Fruit fly (Drosophila melanogaster) whole organism, prepupa: Measurements from ENCODE around the gene CG2975.
A peak's percentile ranks its signal among the peaks of the same experiment; 100 is the strongest.

Source experiments
- Blimp-1 ChIP-seq: fragments of 200-800 bp; sonication (Bioruptor generic); optimal IDR thresholded peaks from 3 replicates; lab custom pipeline; 2017; ENCODE audit warnings: missing biosample characterization, missing genetic modification characterization, mild to moderate bottlenecking, moderate library complexity, missing genetic modification reagents
- CG10669 ChIP-seq: fragments of 200-800 bp; sonication (Bioruptor generic); optimal IDR thresholded peaks from 3 replicates; lab custom pipeline; 2018; ENCODE audit warnings: missing biosample characterization, mild to moderate bottlenecking, missing genetic modification characterization, moderate library complexity
- CG11294 ChIP-seq: fragments of 200-800 bp; sonication (Bioruptor generic); IDR thresholded peaks from 2 replicates; pipeline ENCODE4 v1.3.6; 2022; ENCODE audit warnings: missing biosample characterization, missing genetic modification characterization
- CG11762 ChIP-seq: fragments of 200-800 bp; sonication (Bioruptor generic); optimal IDR thresholded peaks from 3 replicates; lab custom pipeline; 2016; ENCODE audit warnings: missing biosample characterization, missing genetic modification characterization; ENCODE audit not compliant: insufficient read depth
- CG11902 ChIP-seq: fragments of 200-800 bp; sonication (Bioruptor generic); optimal IDR thresholded peaks from 3 replicates; lab custom pipeline; 2016; ENCODE audit warnings: missing biosample characterization, missing genetic modification characterization
- CG15336 ChIP-seq: fragments of 200-800 bp; sonication (Bioruptor generic); IDR thresholded peaks from 2 replicates; pipeline ENCODE4 v1.3.6; 2022; ENCODE audit warnings: missing biosample characterization, missing genetic modification characterization
- CG16779 ChIP-seq: fragments of 200-800 bp; sonication (Bioruptor generic); optimal IDR thresholded peaks from 3 replicates; lab custom pipeline; 2017; ENCODE audit warnings: missing biosample characterization, mild to moderate bottlenecking, missing genetic modification characterization
- CG3032 ChIP-seq: fragments of 200-800 bp; optimal IDR thresholded peaks from 2 replicates; lab custom pipeline; 2019; ENCODE audit warnings: missing biosample characterization, mild to moderate bottlenecking, missing genetic modification characterization, moderate library complexity
- CG31627 ChIP-seq: fragments of 200-800 bp; sonication (Bioruptor generic); optimal IDR thresholded peaks from 3 replicates; lab custom pipeline; 2016; ENCODE audit warnings: missing biosample characterization, missing genetic modification characterization
- CG34406 ChIP-seq: fragments of 200-800 bp; sonication (Bioruptor generic); optimal IDR thresholded peaks from 3 replicates; lab custom pipeline; 2016; ENCODE audit warnings: missing biosample characterization, missing genetic modification characterization
- CG3919 ChIP-seq: fragments of 200-800 bp; sonication (Bioruptor generic); optimal IDR thresholded peaks from 3 replicates; lab custom pipeline; 2016; ENCODE audit warnings: missing biosample characterization, missing genetic modification characterization
- CG4318 ChIP-seq: fragments of 200-800 bp; sonication (Bioruptor generic); optimal IDR thresholded peaks from 3 replicates; lab custom pipeline; 2017; ENCODE audit warnings: missing biosample characterization, mild to moderate bottlenecking, missing genetic modification characterization
- CG6163 ChIP-seq: fragments of 200-800 bp; sonication (Bioruptor generic); IDR thresholded peaks from 3 replicates; pipeline ENCODE4 v1.3.6; 2022; ENCODE audit warnings: missing biosample characterization, missing genetic modification characterization
- CG6276 ChIP-seq: fragments of 200-800 bp; sonication (Bioruptor generic); optimal IDR thresholded peaks from 2 replicates; lab custom pipeline; 2017; ENCODE audit warnings: missing biosample characterization, mild to moderate bottlenecking, missing genetic modification characterization
- CG6792 ChIP-seq: fragments of 200-800 bp; sonication (Bioruptor generic); optimal IDR thresholded peaks from 3 replicates; lab custom pipeline; 2016; ENCODE audit warnings: missing biosample characterization, missing genetic modification characterization
- CG6808 ChIP-seq: fragments of 200-800 bp; sonication (Bioruptor generic); optimal IDR thresholded peaks from 3 replicates; lab custom pipeline; 2017; ENCODE audit warnings: missing biosample characterization, missing genetic modification characterization, mild to moderate bottlenecking, moderate library complexity, missing genetic modification reagents
- CG6854 ChIP-seq: fragments of 200-800 bp; sonication (Bioruptor generic); optimal IDR thresholded peaks from 2 replicates; lab custom pipeline; 2017; ENCODE audit warnings: missing biosample characterization, mild to moderate bottlenecking, missing genetic modification characterization
- CG8119 ChIP-seq: fragments of 200-800 bp; sonication (Bioruptor generic); IDR thresholded peaks from 3 replicates; pipeline ENCODE4 v1.3.6; 2022; ENCODE audit warnings: missing biosample characterization, missing genetic modification characterization
- CG8319 ChIP-seq: fragments of 200-800 bp; sonication (Bioruptor generic); optimal IDR thresholded peaks from 3 replicates; lab custom pipeline; 2016; ENCODE audit warnings: missing biosample characterization, missing genetic modification characterization
- CG8632 ChIP-seq: fragments of 200-800 bp; sonication (Bioruptor generic); optimal IDR thresholded peaks from 3 replicates; lab custom pipeline; 2016; ENCODE audit warnings: missing biosample characterization, missing genetic modification characterization
- CG9139 ChIP-seq: fragments of 200-800 bp; sonication (Bioruptor generic); optimal IDR thresholded peaks from 3 replicates; lab custom pipeline; 2017; ENCODE audit warnings: missing biosample characterization, mild to moderate bottlenecking, missing genetic modification characterization
- Eip75B ChIP-seq: fragments of 200-800 bp; sonication (Bioruptor generic); optimal IDR thresholded peaks from 3 replicates; lab custom pipeline; 2016; ENCODE audit warnings: missing biosample characterization, missing genetic modification characterization
- Eip93F ChIP-seq: fragments of 200-800 bp; sonication (Bioruptor generic); optimal IDR thresholded peaks from 2 replicates; lab custom pipeline; 2016; ENCODE audit warnings: missing biosample characterization, mild to moderate bottlenecking, missing genetic modification characterization
- Ets21C ChIP-seq: fragments of 200-800 bp; sonication (Bioruptor generic); optimal IDR thresholded peaks from 3 replicates; lab custom pipeline; 2016; ENCODE audit warnings: missing biosample characterization, missing genetic modification characterization
- Ets96B ChIP-seq: fragments of 200-800 bp; optimal IDR thresholded peaks from 2 replicates; lab custom pipeline; 2019; ENCODE audit warnings: missing biosample characterization, mild to moderate bottlenecking, missing genetic modification characterization, moderate library complexity
- Hr38 ChIP-seq: sonication (Bioruptor generic); optimal IDR thresholded peaks from 2 replicates; lab custom pipeline; 2016; ENCODE audit warnings: missing biosample characterization, missing genetic modification characterization
- Hr4 ChIP-seq: fragments of 200-800 bp; sonication (Bioruptor generic); optimal IDR thresholded peaks from 3 replicates; lab custom pipeline; 2016; ENCODE audit warnings: missing biosample characterization, missing genetic modification characterization
- Lpt ChIP-seq: fragments of 200-800 bp; sonication (Bioruptor generic); optimal IDR thresholded peaks from 3 replicates; lab custom pipeline; 2016; ENCODE audit warnings: missing biosample characterization, missing genetic modification characterization
- Met ChIP-seq: fragments of 200-800 bp; sonication (Bioruptor generic); optimal IDR thresholded peaks from 3 replicates; lab custom pipeline; 2016; ENCODE audit warnings: missing biosample characterization, missing genetic modification characterization
- OdsH ChIP-seq: fragments of 200-800 bp; sonication (Bioruptor generic); optimal IDR thresholded peaks from 3 replicates; lab custom pipeline; 2016; ENCODE audit warnings: missing biosample characterization, missing genetic modification characterization
- Smox ChIP-seq: fragments of 200-800 bp; sonication (Bioruptor generic); optimal IDR thresholded peaks from 3 replicates; lab custom pipeline; 2016; ENCODE audit warnings: missing biosample characterization, missing genetic modification characterization
- Sox14 ChIP-seq: fragments of 200-800 bp; sonication (Bioruptor generic); optimal IDR thresholded peaks from 3 replicates; lab custom pipeline; 2016; ENCODE audit warnings: missing biosample characterization, missing genetic modification characterization
- Sox15 ChIP-seq: fragments of 200-800 bp; sonication (Bioruptor generic); optimal IDR thresholded peaks from 3 replicates; lab custom pipeline; 2016; ENCODE audit warnings: missing biosample characterization, missing genetic modification characterization
- achi ChIP-seq: fragments of 200-800 bp; sonication (Bioruptor generic); optimal IDR thresholded peaks from 3 replicates; lab custom pipeline; 2016; ENCODE audit warnings: missing biosample characterization, missing genetic modification characterization
- acj6 ChIP-seq: fragments of 200-800 bp; sonication (Bioruptor generic); optimal IDR thresholded peaks from 3 replicates; lab custom pipeline; 2016; ENCODE audit warnings: missing biosample characterization, missing genetic modification characterization
- cyc ChIP-seq: fragments of 200-800 bp; sonication (Bioruptor generic); optimal IDR thresholded peaks from 3 replicates; lab custom pipeline; 2016; ENCODE audit warnings: missing biosample characterization, missing genetic modification characterization
- dac ChIP-seq: fragments of 200-800 bp; sonication (Bioruptor generic); optimal IDR thresholded peaks from 2 replicates; lab custom pipeline; 2017; ENCODE audit warnings: missing biosample characterization, mild to moderate bottlenecking, missing genetic modification characterization
- esn ChIP-seq: fragments of 200-800 bp; sonication (Bioruptor generic); optimal IDR thresholded peaks from 2 replicates; lab custom pipeline; 2016; ENCODE audit warnings: missing biosample characterization, mild to moderate bottlenecking, missing genetic modification characterization, moderate library complexity
- fd59A ChIP-seq: fragments of 200-800 bp; sonication (Bioruptor generic); optimal IDR thresholded peaks from 2 replicates; lab custom pipeline; 2017; ENCODE audit warnings: missing biosample characterization, mild to moderate bottlenecking, missing genetic modification characterization, missing genetic modification reagents
- fd85E ChIP-seq: fragments of 200-800 bp; sonication (Bioruptor generic); optimal IDR thresholded peaks from 3 replicates; lab custom pipeline; 2016; ENCODE audit warnings: missing biosample characterization, missing genetic modification characterization
- lz ChIP-seq: fragments of 200-800 bp; sonication (Bioruptor generic); optimal IDR thresholded peaks from 3 replicates; lab custom pipeline; 2016; ENCODE audit warnings: missing biosample characterization, missing genetic modification characterization
- net ChIP-seq: fragments of 200-800 bp; sonication (Bioruptor generic); optimal IDR thresholded peaks from 3 replicates; lab custom pipeline; 2016; ENCODE audit warnings: missing biosample characterization, missing genetic modification characterization
- salr ChIP-seq, 2 experiments: fragments of 200-800 bp; sonication (Bioruptor generic); optimal IDR thresholded peaks; 3 replicates each; lab custom pipeline; 2016 to 2018; ENCODE audit warnings: missing biosample characterization in 2 of 2, missing genetic modification characterization in 2 of 2, mild to moderate bottlenecking in 1 of 2
- spab ChIP-seq: fragments of 200-800 bp; sonication (Bioruptor generic); optimal IDR thresholded peaks from 2 replicates; lab custom pipeline; 2017; ENCODE audit warnings: missing biosample characterization, mild to moderate bottlenecking, missing genetic modification characterization, missing genetic modification reagents
- ss ChIP-seq, 2 experiments: fragments of 200-800 bp; sonication (Bioruptor generic); optimal IDR thresholded peaks; 2 replicates in 1 of 2; 3 replicates in 1 of 2; lab custom pipeline; 2017 to 2018; ENCODE audit warnings: mild to moderate bottlenecking in 2 of 2, missing biosample characterization in 2 of 2, missing genetic modification characterization in 2 of 2, moderate library complexity in 1 of 2
- svp ChIP-seq: fragments of 200-800 bp; sonication (Bioruptor generic); peaks from one replicate; lab custom pipeline; 2016; ENCODE audit warnings: missing biosample characterization, missing genetic modification characterization
- topi ChIP-seq: fragments of 200-800 bp; sonication (Bioruptor generic); optimal IDR thresholded peaks from 3 replicates; lab custom pipeline; 2016; ENCODE audit warnings: missing biosample characterization, missing genetic modification characterization
- vri ChIP-seq: fragments of 200-800 bp; sonication (Bioruptor generic); optimal IDR thresholded peaks from 3 replicates; lab custom pipeline; 2016; ENCODE audit warnings: missing biosample characterization, mild to moderate bottlenecking, missing genetic modification characterization

Gene CG2975

DNA sequence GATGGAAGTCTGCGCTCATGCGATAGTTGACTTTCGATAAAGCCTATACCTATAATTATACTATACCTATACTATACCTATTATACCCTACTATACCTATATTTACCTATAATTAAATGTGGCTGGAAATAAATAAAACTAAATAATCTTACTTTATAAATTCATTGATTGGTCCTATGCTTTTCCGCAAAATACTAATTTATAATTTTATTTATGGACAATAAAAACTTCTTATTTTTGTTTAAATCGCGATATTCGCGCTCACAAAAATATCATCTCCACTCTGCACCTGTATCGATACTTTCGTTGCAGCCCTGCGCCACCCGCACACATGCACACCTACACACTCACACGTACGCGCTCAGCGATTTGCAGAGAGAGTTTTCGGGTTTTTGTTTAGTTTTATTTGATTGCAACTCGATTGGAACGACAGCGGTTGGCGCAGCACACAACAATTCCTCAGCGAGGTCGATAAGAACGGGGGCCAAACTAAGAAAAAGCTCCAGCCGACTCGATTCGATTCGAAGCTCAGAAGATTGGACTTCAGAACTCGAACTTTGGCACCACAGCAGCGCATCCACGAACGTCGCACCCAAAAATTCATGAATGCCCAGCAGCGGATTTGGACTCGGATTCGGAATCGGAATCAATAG, 34.7 kb downstream of the CG2975 start, which contains the start of gene CG8814 (continued):
- TF ChIP-seq Smox (peak; percentile 74), salr (GFP tag; optimal IDR thresholded peaks at IDR 0.05; lab: Kevin White, UChicago) (no peak), svp (peak; percentile 91), achi (GFP tag; lab: Kevin White, UChicago) (peak; percentile 53), CG8319 (GFP tag; lab: Kevin White, UChicago) (no peak), Sox14 (GFP tag; lab: Kevin White, UChicago) (peak; percentile 26), CG8119 (GFP tag; lab: Robert Waterston, UW) (peak; percentile 72), CG10669 (peak; percentile 37), vri (peak; percentile 63)
- TF ChIP-seq, all 60 proteins: peak for 51

DNA sequence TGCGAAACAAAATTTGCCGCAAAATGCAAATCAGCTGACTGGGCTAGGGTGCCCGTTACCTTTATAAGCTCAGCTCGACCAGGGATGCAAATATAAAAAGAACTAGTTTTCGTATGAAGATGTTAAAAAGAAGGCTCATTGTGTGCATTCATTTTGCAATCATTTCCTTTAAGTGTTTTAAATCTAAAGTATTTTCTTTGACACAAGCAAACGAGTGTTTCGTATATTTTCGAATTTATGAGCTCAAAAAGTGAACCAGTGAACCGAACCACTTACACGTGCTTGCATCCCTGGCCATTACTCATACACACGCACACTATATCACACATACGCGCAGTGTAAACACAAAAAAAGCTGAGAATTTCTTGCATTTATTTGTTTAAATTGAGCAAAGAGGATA, 38.3 kb downstream of the CG2975 start, which contains the start of the genes Prx6a and Sbat:
TSS of gene Prx6a (minus strand) at position 45 of the 400 bp plus-strand sequence.
TSS of gene Sbat (plus strand) at position 157 of the 400 bp plus-strand sequence.
- TF ChIP-seq Eip75B (peak; percentile 78), spab (no peak), CG6792 (GFP tag; lab: Kevin White, UChicago) (peak; percentile 51), net (GFP tag; lab: Kevin White, UChicago) (no peak), lz (peak; percentile 77), Met (peak; percentile 53), fd59A (GFP tag; lab: Kevin White, UChicago) (peak; percentile 9), Ets96B (peak; percentile 65), Blimp-1 (peak; percentile 2), dac (peak; percentile 24), CG3919 (GFP tag; lab: Kevin White, UChicago) (peak; percentile 55), CG4318 (GFP tag; lab: Kevin White, UChicago) (no peak), CG16779 (tag; lab: Kevin White, UChicago) (no peak), CG34406 (GFP tag; lab: Kevin White, UChicago) (peak; percentile 24), topi (peak; percentile 60), acj6 (GFP tag; lab: Kevin White, UChicago) (peak; percentile 74), CG9139 (GFP tag; lab: Kevin White, UChicago) (no peak), Smox (peak; percentile 54), CG6808 (GFP tag; lab: Kevin White, UChicago) (peak; percentile 43), achi (GFP tag; lab: Kevin White, UChicago) (peak; percentile 31), CG15336 (GFP tag; lab: Robert Waterston, UW) (no peak), Hr38 (GFP tag; lab: Kevin White, UChicago) (no peak), CG6854 (GFP tag; lab: Kevin White, UChicago) (no peak), CG6163 (GFP tag; lab: Robert Waterston, UW) (no peak), svp (peak; percentile 73), CG6276 (GFP tag; lab: Kevin White, UChicago) (no peak), esn (GFP tag; lab: Kevin White, UChicago) (peak; percentile 72), ss (GFP tag; optimal IDR thresholded peaks at IDR 0.05; lab: Kevin White, UChicago) (peak in 1 of 2 experiments; percentile 70), Sox15 (peak; percentile 58), Eip93F (GFP tag; lab: Kevin White, UChicago) (no peak), CG10669 (peak; percentile 54), Hr4 (peak; percentile 70), CG31627 (GFP tag; lab: Kevin White, UChicago) (peak; percentile 78), fd85E (GFP tag; lab: Kevin White, UChicago) (no peak), Ets21C (GFP tag; lab: Kevin White, UChicago) (peak; percentile 55), CG11762 (GFP tag; lab: Kevin White, UChicago) (no peak), Sox14 (GFP tag; lab: Kevin White, UChicago) (peak; percentile 73), CG8119 (GFP tag; lab: Robert Waterston, UW) (no peak), OdsH (GFP tag; lab: Kevin White, UChicago) (peak; percentile 46), CG11902 (peak; percentile 56), CG3032 (tag; lab: Kevin White, UChicago) (peak; percentile 76), CG11294 (GFP tag; lab: Robert Waterston, UW) (peak; percentile 37; the same call in 1 of the 2 replicates), Lpt (no peak), CG8632 (GFP tag; lab: Kevin White, UChicago) (peak; percentile 22), CG8319 (GFP tag; lab: Kevin White, UChicago) (peak; percentile 15), cyc (GFP tag; lab: Kevin White, UChicago) (peak; percentile 77)
